Worm (Caenorhabditis elegans): ENCODE measurements around the gene R08C7.5.

R08C7.5 gene

ce11 chrIV:4407055-4407461, 23.0 kb upstream of the R08C7.5 start (continued):
- TF ChIP-seq lin-15B (tag; optimal IDR thresholded peaks at IDR 0.05) (no peak), lsy-2 (tag; optimal IDR thresholded peaks at IDR 0.05) (peak; percentile 43 to 44), nhr-237 (tag; optimal IDR thresholded peaks at IDR 0.05) (no peak), nhr-90 (tag; optimal IDR thresholded peaks at IDR 0.05; ENCODE audit: poor library complexity) (peak; percentile 60), skn-1 (tag; optimal IDR thresholded peaks at IDR 0.05) (peak; percentile 20), unc-98 (GFP tag; IDR thresholded peaks at IDR 0.05) (no peak), aly-2 (tag; optimal IDR thresholded peaks at IDR 0.05) (no peak), aha-1 (tag; optimal IDR thresholded peaks at IDR 0.05) (no peak), unc-86 (tag; optimal IDR thresholded peaks at IDR 0.05) (no peak), jun-1 (tag; optimal IDR thresholded peaks at IDR 0.05) (peak; percentile 62), ceh-90 (tag; optimal IDR thresholded peaks at IDR 0.05) (no peak), nhr-71 (tag; optimal IDR thresholded peaks at IDR 0.05) (peak; percentile 68), nhr-47 (tag; optimal IDR thresholded peaks at IDR 0.05) (peak; percentile 32), mep-1 (tag; optimal IDR thresholded peaks at IDR 0.05) (no peak), nhr-12 (tag; optimal IDR thresholded peaks at IDR 0.05) (no peak)

- no peak for TF ChIP-seq nhr-19 (GFP tag; conservative IDR thresholded peaks at IDR 0.05)
- TF ChIP-seq efl-1 (optimal IDR thresholded peaks at IDR 0.05), result no peak
- TF ChIP-seq efl-1 (GFP tag; optimal IDR thresholded peaks at IDR 0.05 in 1 of 2), result peak in 1 of 2 experiments; percentile 81
- TF ChIP-seq irx-1 (tag; optimal IDR thresholded peaks at IDR 0.05), result no peak
- no peak for TF ChIP-seq ceh-82 (tag; optimal IDR thresholded peaks at IDR 0.05)
These were observed 21.3 kb upstream of the R08C7.5 start for ce11 chrIV:4408714-4409113.

- TF ChIP-seq F16B12.6 (tag; optimal IDR thresholded peaks at IDR 0.05) (no peak), nhr-85 (tag) (peak; percentile 18), efl-1 (optimal IDR thresholded peaks at IDR 0.05) (no peak), efl-1 (GFP tag; optimal IDR thresholded peaks at IDR 0.05 in 1 of 2) (peak in 1 of 2 experiments; percentile 70), mab-9 (GFP tag; IDR thresholded peaks at IDR 0.05) (no peak), blmp-1 (tag; optimal IDR thresholded peaks at IDR 0.05) (no peak), dpl-1 (GFP tag; optimal IDR thresholded peaks at IDR 0.05) (no peak), mep-1 (tag; optimal IDR thresholded peaks at IDR 0.05) (no peak), fkh-10 (GFP tag; optimal IDR thresholded peaks at IDR 0.05) (no peak), nhr-84 (tag; optimal IDR thresholded peaks at IDR 0.05) (no peak)
These were observed 19.5 kb upstream of the R08C7.5 start for ce11 chrIV:4410526-4410925.

- no peak for TF ChIP-seq tbx-2 (tag; optimal IDR thresholded peaks at IDR 0.05)
- no peak for TF ChIP-seq sptf-1 (tag; optimal IDR thresholded peaks at IDR 0.05)
- TF ChIP-seq unc-130 (tag; optimal IDR thresholded peaks at IDR 0.05), result no peak
- no peak for TF ChIP-seq unc-86 (tag; optimal IDR thresholded peaks at IDR 0.05)
These were observed 18.6 kb upstream of the R08C7.5 start for ce11 chrIV:4411311-4411947.

ce11 chrIV:4411948-4412335, 18.1 kb upstream of the R08C7.5 start:
- TF ChIP-seq ces-1 (GFP tag; optimal IDR thresholded peaks at IDR 0.05) (no peak), efl-1 (optimal IDR thresholded peaks at IDR 0.05) (no peak), efl-1 (GFP tag; optimal IDR thresholded peaks at IDR 0.05 in 1 of 2) (peak in 1 of 2 experiments; percentile 60), xbp-1 (tag; optimal IDR thresholded peaks at IDR 0.05) (no peak), zip-4 (GFP tag; optimal IDR thresholded peaks at IDR 0.05) (no peak), nhr-47 (tag; optimal IDR thresholded peaks at IDR 0.05) (no peak)

ce11 chrIV:4413114-4413513, 16.9 kb upstream of the R08C7.5 start:
- TF ChIP-seq hpl-2 (GFP tag; optimal IDR thresholded peaks at IDR 0.05), result no peak
- no peak for TF ChIP-seq zag-1 (tag; optimal IDR thresholded peaks at IDR 0.05)
- no peak for TF ChIP-seq hlh-17 (GFP tag; optimal IDR thresholded peaks at IDR 0.05; ENCODE audit: borderline replicate concordance)
- no peak for TF ChIP-seq unc-130 (tag; optimal IDR thresholded peaks at IDR 0.05)
- no peak for TF ChIP-seq efl-1 (optimal IDR thresholded peaks at IDR 0.05)
- peak in 1 of 2 experiments; percentile 58 for TF ChIP-seq efl-1 (GFP tag; optimal IDR thresholded peaks at IDR 0.05 in 1 of 2)

Measured in whole organism, L1 larva.